Worm (Caenorhabditis elegans) whole organism, L2 larva: ENCODE measurements around the gene tftc-1.

Experiments used
- nhr-6 ChIP-seq: fragments of 150-350 bp; optimal IDR thresholded peaks from 2 replicates; lab custom pipeline; 2014; ENCODE audit warnings: missing biosample characterization, missing genetic modification characterization
- ztf-11 ChIP-seq: sonication (generic microtip); optimal IDR thresholded peaks from 2 replicates; lab custom pipeline; 2017; ENCODE audit warnings: missing biosample characterization, missing genetic modification characterization

ce11 chrIV:2313721-2314683 lies 35.1 kb upstream of the tftc-1 start, which contains the start of gene vha-11:
- TF ChIP-seq ztf-11 (tag; lab: Kevin White, UChicago) (no peak), nhr-6 (tag; lab: Kevin White, UChicago) (no peak)
